Worm (Caenorhabditis elegans) whole organism, L2 larva: ENCODE data around the gene F16G10.1.

Source experiments
- F13H6.1 ChIP-seq: sonication (generic microtip); optimal IDR thresholded peaks from 2 replicates; lab custom pipeline; 2016; ENCODE audit warnings: missing genetic modification characterization, missing compliant biosample characterization
- Y55F3AM.14 ChIP-seq: fragments of 200-800 bp; sonication (Bioruptor generic); optimal IDR thresholded peaks from 2 replicates; lab custom pipeline; 2018; ENCODE audit warnings: mild to moderate bottlenecking, missing genetic modification characterization, missing compliant biosample characterization
- aly-2 ChIP-seq: fragments of 150-350 bp; optimal IDR thresholded peaks from 2 replicates; lab custom pipeline; 2014; ENCODE audit warnings: missing biosample characterization, missing genetic modification characterization
- ama-1 ChIP-seq: fragments of 150-350 bp; optimal IDR thresholded peaks from 2 replicates; lab custom pipeline; 2018; ENCODE audit warnings: inconsistent platforms
- ceh-16 ChIP-seq: fragments of 150-350 bp; optimal IDR thresholded peaks from 2 replicates; lab custom pipeline; 2014; ENCODE audit warnings: missing biosample characterization, missing genetic modification characterization
- ceh-82 ChIP-seq: fragments of 150-350 bp; optimal IDR thresholded peaks from 2 replicates; lab custom pipeline; 2014; ENCODE audit warnings: missing biosample characterization, missing genetic modification characterization
- crh-2 ChIP-seq: sonication (generic microtip); optimal IDR thresholded peaks from 2 replicates; lab custom pipeline; 2017; ENCODE audit warnings: missing biosample characterization, missing genetic modification characterization
- egl-27 ChIP-seq: sonication (generic microtip); optimal IDR thresholded peaks from 3 replicates; lab custom pipeline; 2017; ENCODE audit warnings: missing biosample characterization, missing genetic modification reagents, missing genetic modification characterization
- elt-1 ChIP-seq: fragments of 150-350 bp; optimal IDR thresholded peaks from 2 replicates; lab custom pipeline; 2014; ENCODE audit warnings: missing biosample characterization, missing genetic modification characterization
- elt-3 ChIP-seq: sonication (generic microtip); optimal IDR thresholded peaks from 2 replicates; lab custom pipeline; 2017; ENCODE audit warnings: missing biosample characterization, missing genetic modification characterization
- fos-1 ChIP-seq: fragments of 150-350 bp; optimal IDR thresholded peaks from 2 replicates; lab custom pipeline; 2014; ENCODE audit warnings: missing biosample characterization, missing genetic modification characterization
- gmeb-1 ChIP-seq: fragments of 150-350 bp; optimal IDR thresholded peaks from 2 replicates; lab custom pipeline; 2014; ENCODE audit warnings: missing biosample characterization, missing genetic modification characterization
- lin-11 ChIP-seq: fragments of 150-350 bp; sonication (generic microtip); optimal IDR thresholded peaks from 2 replicates; lab custom pipeline; 2014; ENCODE audit warnings: missing biosample characterization, missing genetic modification characterization, inconsistent platforms, mixed read lengths
- lin-13 ChIP-seq: fragments of 150-350 bp; optimal IDR thresholded peaks from 2 replicates; lab custom pipeline; 2014; ENCODE audit warnings: missing biosample characterization, missing genetic modification reagents, missing genetic modification characterization
- lin-39 ChIP-seq: fragments of 150-350 bp; optimal IDR thresholded peaks from 2 replicates; lab custom pipeline; 2014; ENCODE audit warnings: missing biosample characterization, missing genetic modification reagents, missing genetic modification characterization
- mab-5 ChIP-seq: fragments of 150-350 bp; optimal IDR thresholded peaks from 2 replicates; lab custom pipeline; 2014; ENCODE audit warnings: missing biosample characterization, missing genetic modification characterization
- mbf-1 ChIP-seq: sonication (generic microtip); optimal IDR thresholded peaks from 2 replicates; lab custom pipeline; 2017; ENCODE audit warnings: missing biosample characterization, missing genetic modification characterization
- nhr-129 ChIP-seq: fragments of 150-350 bp; optimal IDR thresholded peaks from 2 replicates; lab custom pipeline; 2014; ENCODE audit warnings: missing biosample characterization, missing genetic modification characterization
- nhr-23 ChIP-seq: fragments of 150-350 bp; optimal IDR thresholded peaks from 2 replicates; lab custom pipeline; 2014; ENCODE audit warnings: missing biosample characterization, missing genetic modification reagents, missing genetic modification characterization
- nhr-237 ChIP-seq: fragments of 150-350 bp; optimal IDR thresholded peaks from 2 replicates; lab custom pipeline; 2014; ENCODE audit warnings: missing biosample characterization, missing genetic modification characterization
- nhr-6 ChIP-seq: fragments of 150-350 bp; optimal IDR thresholded peaks from 2 replicates; lab custom pipeline; 2014; ENCODE audit warnings: missing biosample characterization, missing genetic modification characterization
- peb-1 ChIP-seq: fragments of 150-350 bp; optimal IDR thresholded peaks from 2 replicates; lab custom pipeline; 2014; ENCODE audit warnings: missing biosample characterization, missing genetic modification characterization
- sem-4 ChIP-seq: fragments of 150-350 bp; optimal IDR thresholded peaks from 2 replicates; lab custom pipeline; 2014; ENCODE audit warnings: missing biosample characterization, missing genetic modification reagents, missing genetic modification characterization
- skn-1 ChIP-seq: sonication (generic microtip); optimal IDR thresholded peaks from 2 replicates; lab custom pipeline; 2017; ENCODE audit warnings: missing biosample characterization, missing genetic modification characterization
- sma-3 ChIP-seq: sonication (generic microtip); optimal IDR thresholded peaks from 2 replicates; lab custom pipeline; 2016; ENCODE audit warnings: missing genetic modification reagents, missing genetic modification characterization, missing compliant biosample characterization
- snpc-4 ChIP-seq: fragments of 150-350 bp; optimal IDR thresholded peaks from 2 replicates; lab custom pipeline; 2014; ENCODE audit warnings: missing biosample characterization, missing genetic modification characterization
- unc-39 ChIP-seq: fragments of 150-350 bp; optimal IDR thresholded peaks from 2 replicates; lab custom pipeline; 2014; ENCODE audit warnings: missing biosample characterization, missing genetic modification characterization
- unc-62 ChIP-seq: fragments of 150-350 bp; optimal IDR thresholded peaks from 2 replicates; lab custom pipeline; 2014; ENCODE audit warnings: missing biosample characterization, missing genetic modification reagents, missing genetic modification characterization
- ztf-1 ChIP-seq: fragments of 200-800 bp; sonication (Bioruptor generic); conservative IDR thresholded peaks from 2 replicates; pipeline ENCODE4 v1.3.6; 2022; ENCODE audit warnings: missing genetic modification characterization, missing compliant biosample characterization
- ztf-4 ChIP-seq: fragments of 150-350 bp; optimal IDR thresholded peaks from 2 replicates; lab custom pipeline; 2014; ENCODE audit warnings: missing biosample characterization, missing genetic modification characterization

F16G10.1 gene

ce11 chrII:2417889-2418288 is 13.8 kb downstream of the F16G10.1 start, which contains the start of the genes F42G2.5 and F42G2.7:
Gene F42G2.5 (minus strand): TSS chrII:2417989.
Gene F42G2.7 (plus strand): TSS chrII:2418158.
- TF ChIP-seq ceh-82 (tag; lab: Kevin White, UChicago) (no peak), fos-1 (tag; lab: Kevin White, UChicago) (peak; percentile 32), sma-3 (GFP tag; lab: Kevin White, UChicago) (no peak), gmeb-1 (tag; lab: Kevin White, UChicago) (peak; percentile 5)

ce11 chrII:2418836-2419235 is 14.8 kb downstream of the F16G10.1 start, which contains the start of gene fbxc-20:
Gene fbxc-20 (plus strand): TSS chrII:2419136.
- no peak for TF ChIP-seq aly-2
- TF ChIP-seq lin-11 (tag; lab: Kevin White, UChicago): no peak
- TF ChIP-seq fos-1 (tag; lab: Kevin White, UChicago): no peak
- no peak for TF ChIP-seq snpc-4 (tag; lab: Kevin White, UChicago)
- no peak for TF ChIP-seq sem-4 (tag; lab: Kevin White, UChicago)
- no peak for TF ChIP-seq elt-1
- TF ChIP-seq, all 48 proteins: peak for 0

- no peak for TF ChIP-seq Y55F3AM.14 (GFP tag; lab: Kevin White, UChicago)
- peak; percentile 1 for TF ChIP-seq gmeb-1 (tag; lab: Kevin White, UChicago)
- TF ChIP-seq peb-1 (tag; lab: Kevin White, UChicago): no peak
- no peak for TF ChIP-seq ama-1 (lab: Kevin White, UChicago)
- TF ChIP-seq crh-2 (tag; lab: Kevin White, UChicago): peak; percentile 2
- TF ChIP-seq mab-5 (tag; lab: Kevin White, UChicago): no peak
- no peak for TF ChIP-seq unc-62 (GFP tag; lab: Kevin White, UChicago)
- TF ChIP-seq ztf-1 (GFP tag; lab: Robert Waterston, UW): no peak
- TF ChIP-seq elt-3: no peak
- TF ChIP-seq nhr-129 (tag; lab: Kevin White, UChicago): peak; percentile 76
- no peak for TF ChIP-seq nhr-23 (tag; lab: Kevin White, UChicago)
- no peak for TF ChIP-seq lin-39
- TF ChIP-seq fos-1 (tag; lab: Kevin White, UChicago): peak; percentile 38
- TF ChIP-seq ztf-4: no peak
- TF ChIP-seq, all 48 proteins: peak for 4
Measured at ce11 chrII:2420685-2421084, 16.6 kb downstream of the F16G10.1 start.

ce11 chrII:2421185-2421584 is 17.1 kb downstream of the F16G10.1 start:
- TF ChIP-seq peb-1 (tag; lab: Kevin White, UChicago): no peak
- TF ChIP-seq Y55F3AM.14 (GFP tag; lab: Kevin White, UChicago): no peak
- TF ChIP-seq sma-3 (GFP tag; lab: Kevin White, UChicago): no peak
- no peak for TF ChIP-seq mbf-1 (tag; lab: Kevin White, UChicago)
- no peak for TF ChIP-seq skn-1 (tag; lab: Kevin White, UChicago)
- TF ChIP-seq F13H6.1: no peak
- TF ChIP-seq nhr-237: no peak
- no peak for TF ChIP-seq lin-11 (tag; lab: Kevin White, UChicago)

- TF ChIP-seq lin-39 (no peak), nhr-23 (tag; lab: Kevin White, UChicago) (no peak), ceh-82 (tag; lab: Kevin White, UChicago) (no peak), fos-1 (tag; lab: Kevin White, UChicago) (no peak), ceh-16 (tag; lab: Kevin White, UChicago) (no peak), unc-39 (tag; lab: Kevin White, UChicago) (no peak), nhr-6 (tag; lab: Kevin White, UChicago) (no peak), mab-5 (tag; lab: Kevin White, UChicago) (no peak), Y55F3AM.14 (GFP tag; lab: Kevin White, UChicago) (no peak), lin-13 (GFP tag; lab: Kevin White, UChicago) (no peak)
Measured at ce11 chrII:2421905-2422304, 17.8 kb downstream of the F16G10.1 start, which contains the start of gene F42G2.2. Gene F42G2.2 (plus strand): TSS chrII:2422205.

ce11 chrII:2422427-2422826 is 18.3 kb downstream of the F16G10.1 start:
- TF ChIP-seq egl-27 (tag; lab: Kevin White, UChicago) (no peak), elt-3 (no peak), nhr-6 (tag; lab: Kevin White, UChicago) (no peak), snpc-4 (tag; lab: Kevin White, UChicago) (no peak), skn-1 (tag; lab: Kevin White, UChicago) (no peak)
